Fruit fly (Drosophila melanogaster) Kc167 (cell line): ENCODE measurements around the gene Nepl21.

ENCODE experiments used
- Myc ChIP-seq: fragments of >200 bp; optimal IDR thresholded peaks from 2 replicates; lab custom pipeline; 2017; ENCODE audit warnings: missing external identifiers
- Sin3A ChIP-seq: fragments of >200 bp; optimal IDR thresholded peaks from 2 replicates; lab custom pipeline; 2018; ENCODE audit warnings: missing external identifiers
- h ChIP-seq: fragments of >200 bp; optimal IDR thresholded peaks from 3 replicates; lab custom pipeline; 2018; ENCODE audit warnings: missing external identifiers
- psq ChIP-seq: fragments of >200 bp; optimal IDR thresholded peaks from 2 replicates; lab custom pipeline; 2017; ENCODE audit warnings: missing external identifiers
- ttk ChIP-seq: sonication (Bioruptor generic); optimal IDR thresholded peaks from 2 replicates; lab custom pipeline; 2017; ENCODE audit warnings: missing external identifiers

DNA sequence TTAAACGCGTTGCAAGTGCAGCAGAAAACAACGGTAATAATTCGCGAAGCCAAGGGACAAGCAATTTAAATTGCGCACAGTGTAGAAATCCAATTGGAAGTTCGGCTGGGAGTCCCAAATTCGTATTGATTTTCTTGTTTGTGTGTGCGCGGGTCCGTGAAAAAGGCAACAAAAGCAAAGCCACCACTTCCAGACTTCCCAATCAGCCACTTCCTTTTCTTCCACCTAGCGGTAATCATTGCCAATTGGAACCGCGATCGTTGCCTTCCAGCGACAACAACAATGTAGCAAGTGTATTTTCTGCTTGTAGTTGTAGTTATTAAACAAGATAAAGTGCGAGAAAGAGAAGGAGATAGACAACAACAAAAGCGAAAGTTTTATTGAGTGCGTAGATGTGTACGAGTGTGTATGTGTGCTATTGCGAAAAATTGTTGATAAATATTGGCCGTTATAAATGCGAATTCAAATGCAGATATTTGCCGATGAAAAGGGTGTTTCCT lies 38.1 kb upstream of the Nepl21 start:
- TF ChIP-seq Myc, result no peak
- no peak for TF ChIP-seq ttk
- no peak for TF ChIP-seq psq (lab: Kevin White, UChicago)
- no peak for TF ChIP-seq Sin3A
- no peak for TF ChIP-seq h (lab: Kevin White, UChicago)
